Worm (Caenorhabditis elegans): Measurements from ENCODE around the gene Y39B6A.30.

DNA sequence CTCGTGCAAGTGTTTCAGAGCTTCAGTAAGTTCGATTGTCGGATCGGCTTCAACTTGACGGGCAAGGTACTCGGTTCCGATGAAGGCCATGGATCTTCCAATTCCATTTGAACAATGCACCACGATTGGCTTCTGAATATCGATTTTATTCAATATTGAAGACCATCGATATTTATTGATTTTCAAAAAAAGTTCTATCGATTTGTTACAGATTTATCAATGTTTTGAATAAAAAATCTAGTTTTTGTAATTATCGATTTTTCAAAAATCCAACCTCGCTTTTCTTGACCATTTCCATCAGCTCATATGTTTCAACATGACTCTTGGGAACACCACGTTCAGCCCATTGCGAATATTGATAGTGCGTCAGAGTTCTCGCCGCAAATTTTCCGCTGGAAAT is 54.5 kb downstream of the Y39B6A.30 start:
- TF ChIP-seq fos-1 (tag; optimal IDR thresholded peaks at IDR 0.05) (no peak), nhr-25 (tag; optimal IDR thresholded peaks at IDR 0.05) (no peak), nfya-1 (tag; optimal IDR thresholded peaks at IDR 0.05; ENCODE audit: insufficient read depth) (no peak), ZK546.5 (tag; optimal IDR thresholded peaks at IDR 0.05) (no peak), snpc-4 (tag; optimal IDR thresholded peaks at IDR 0.05) (no peak), unc-39 (tag; optimal IDR thresholded peaks at IDR 0.05) (no peak), R02D3.7 (tag; optimal IDR thresholded peaks at IDR 0.05) (no peak), ceh-16 (tag; optimal IDR thresholded peaks at IDR 0.05) (no peak), tbx-2 (tag; optimal IDR thresholded peaks at IDR 0.05) (no peak), lin-15B (tag; optimal IDR thresholded peaks at IDR 0.05) (no peak), nhr-12 (tag; optimal IDR thresholded peaks at IDR 0.05) (no peak), pha-4 (tag; optimal IDR thresholded peaks at IDR 0.05) (no peak), ceh-82 (tag; optimal IDR thresholded peaks at IDR 0.05) (no peak)
